Worm (Caenorhabditis elegans): ENCODE data around the gene trx-1.

The trx-1 gene

DNA sequence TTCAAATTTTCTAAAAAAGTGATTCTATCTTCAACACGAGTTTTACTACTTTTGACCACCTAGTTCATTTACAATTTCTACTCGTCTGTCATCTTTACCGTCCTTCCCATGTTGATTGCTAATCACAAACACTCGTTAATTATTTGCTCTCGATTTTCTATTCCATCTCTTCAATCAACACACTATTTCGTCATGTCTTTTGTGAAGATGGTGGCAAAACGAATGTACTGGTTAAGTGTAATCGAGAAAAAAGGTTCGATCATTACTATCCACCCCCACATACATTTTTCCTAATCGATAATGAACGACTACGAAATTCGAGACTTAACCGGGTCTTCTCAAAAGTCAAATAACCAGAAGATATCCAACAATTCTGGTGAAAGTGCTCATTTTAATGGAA is 28.8 kb downstream of the trx-1 start, which contains the start of gene cpna-2:
cpna-2 (plus strand) TSS at position 301 of the 400 bp plus-strand sequence.
- no peak for TF ChIP-seq nhr-11 (tag; optimal IDR thresholded peaks at IDR 0.05)
- no peak for TF ChIP-seq ztf-11 (tag; optimal IDR thresholded peaks at IDR 0.05)
- no peak for TF ChIP-seq nhr-28 (tag; optimal IDR thresholded peaks at IDR 0.05)
- TF ChIP-seq mef-2 (tag; optimal IDR thresholded peaks at IDR 0.05): no peak
- TF ChIP-seq fkh-10 (GFP tag; optimal IDR thresholded peaks at IDR 0.05): no peak
- TF ChIP-seq fkh-8 (tag; optimal IDR thresholded peaks at IDR 0.05): no peak
- TF ChIP-seq nhr-85 (tag): no peak
- no peak for TF ChIP-seq irx-1 (tag; optimal IDR thresholded peaks at IDR 0.05)
- no peak for TF ChIP-seq unc-98 (GFP tag; IDR thresholded peaks at IDR 0.05)
- no peak for TF ChIP-seq ztf-4 (tag; optimal IDR thresholded peaks at IDR 0.05)
- TF ChIP-seq elt-2 (tag; optimal IDR thresholded peaks at IDR 0.05): no peak
- no peak for TF ChIP-seq nhr-20 (tag; optimal IDR thresholded peaks at IDR 0.05)
- no peak for TF ChIP-seq nhr-71 (tag; optimal IDR thresholded peaks at IDR 0.05)
- no peak for TF ChIP-seq egl-27 (tag; optimal IDR thresholded peaks at IDR 0.05)
- TF ChIP-seq snpc-4 (tag; optimal IDR thresholded peaks at IDR 0.05): no peak
- no peak for TF ChIP-seq egl-13 (tag; optimal IDR thresholded peaks at IDR 0.05)

DNA sequence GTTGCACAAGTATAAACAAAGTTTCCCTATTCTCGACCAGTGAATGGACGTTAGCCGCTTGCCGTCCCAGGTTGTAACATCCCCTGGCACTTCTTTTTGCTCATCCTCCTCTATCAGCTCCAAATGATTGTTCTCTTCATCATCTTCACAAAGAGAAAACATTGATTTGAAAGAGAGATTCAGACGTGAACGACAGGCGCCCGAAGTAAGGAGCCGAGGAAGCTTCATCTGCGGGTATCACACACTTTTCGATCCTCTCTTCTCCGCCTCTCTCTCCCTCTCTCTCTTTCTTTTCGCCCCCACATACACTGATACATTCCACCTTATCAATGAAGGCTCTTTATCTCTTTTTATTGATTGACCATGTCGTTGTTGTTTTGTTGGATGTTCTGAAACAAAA is 30.6 kb downstream of the trx-1 start:
- TF ChIP-seq snu-23 (GFP tag; optimal IDR thresholded peaks at IDR 0.05): peak; percentile 13
- TF ChIP-seq lsy-2 (tag; optimal IDR thresholded peaks at IDR 0.05): peak in 1 of 2 experiments; percentile 28
- no peak for TF ChIP-seq ama-1 (optimal IDR thresholded peaks at IDR 0.05)
- peak; percentile 53 for TF ChIP-seq rnt-1 (tag; optimal IDR thresholded peaks at IDR 0.05)
- peak; percentile 69 for TF ChIP-seq lin-14 (GFP tag; optimal IDR thresholded peaks at IDR 0.05)
- TF ChIP-seq unc-130 (tag; optimal IDR thresholded peaks at IDR 0.05): peak; percentile 23
- TF ChIP-seq nhr-71 (tag; optimal IDR thresholded peaks at IDR 0.05): peak; percentile 46
- no peak for TF ChIP-seq C04F5.9 (tag; optimal IDR thresholded peaks at IDR 0.05)
- TF ChIP-seq fkh-4 (tag; optimal IDR thresholded peaks at IDR 0.05; ENCODE audit: borderline replicate concordance): no peak
- TF ChIP-seq pag-3 (tag; optimal IDR thresholded peaks at IDR 0.05; ENCODE audit: borderline replicate concordance, insufficient read depth): no peak

DNA sequence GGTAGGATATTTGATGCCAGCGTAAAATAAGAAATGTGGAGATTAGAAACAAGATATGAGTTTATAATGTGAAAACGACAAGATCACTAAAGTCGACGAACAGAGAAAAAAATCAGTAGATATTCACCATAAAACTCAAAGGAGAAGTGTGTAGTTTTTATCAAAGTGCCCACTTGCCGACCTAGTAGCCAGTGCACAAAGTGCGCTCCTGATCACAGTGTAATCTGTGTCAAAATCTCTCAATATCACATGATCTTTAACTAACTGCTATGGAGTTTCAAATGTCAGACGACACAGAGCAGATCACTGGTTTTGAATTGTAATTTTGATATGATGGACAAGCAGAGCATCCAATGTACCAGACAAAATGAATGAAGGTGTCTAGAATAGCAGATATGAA is 32.9 kb downstream of the trx-1 start:
- TF ChIP-seq C16A3.4 (tag; optimal IDR thresholded peaks at IDR 0.05) (no peak), jun-1 (tag; optimal IDR thresholded peaks at IDR 0.05) (no peak), fkh-10 (GFP tag; optimal IDR thresholded peaks at IDR 0.05) (no peak), nhr-90 (tag; optimal IDR thresholded peaks at IDR 0.05; ENCODE audit: poor library complexity) (no peak), nhr-84 (tag; optimal IDR thresholded peaks at IDR 0.05) (no peak), snu-23 (GFP tag; optimal IDR thresholded peaks at IDR 0.05) (peak; percentile 4), skn-1 (tag; optimal IDR thresholded peaks at IDR 0.05) (no peak), nhr-71 (tag; optimal IDR thresholded peaks at IDR 0.05) (peak; percentile 13), lin-14 (GFP tag; optimal IDR thresholded peaks at IDR 0.05) (peak; percentile 26), grh-1 (GFP tag; IDR thresholded peaks at IDR 0.05) (no peak), Y116A8C.19 (tag; optimal IDR thresholded peaks at IDR 0.05; ENCODE audit: borderline replicate concordance) (no peak)

DNA sequence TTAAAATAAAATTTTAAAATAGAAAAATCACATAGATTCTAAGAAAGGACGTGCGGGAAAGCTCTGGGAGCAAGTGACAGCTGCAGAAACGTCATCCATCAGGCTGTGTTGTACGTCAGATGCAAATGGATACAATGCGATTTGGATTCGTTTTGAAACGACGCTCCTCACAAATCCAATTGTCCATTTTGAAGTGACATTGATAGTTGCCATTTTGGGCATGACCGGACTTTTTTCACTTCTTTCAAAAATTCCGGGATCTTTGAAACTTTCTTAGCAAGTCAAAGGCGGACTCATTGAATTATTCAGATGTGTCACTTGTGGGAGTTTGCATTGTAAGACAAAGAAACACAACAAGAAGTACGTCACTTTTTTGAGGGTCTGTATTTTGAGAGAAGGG is 34.4 kb downstream of the trx-1 start:
- TF ChIP-seq ceh-63 (GFP tag; optimal IDR thresholded peaks at IDR 0.05) (no peak), ceh-82 (tag; optimal IDR thresholded peaks at IDR 0.05) (no peak), jun-1 (tag; optimal IDR thresholded peaks at IDR 0.05) (no peak), zip-4 (GFP tag; optimal IDR thresholded peaks at IDR 0.05) (no peak), nhr-76 (tag; optimal IDR thresholded peaks at IDR 0.05) (no peak), unc-130 (tag; optimal IDR thresholded peaks at IDR 0.05) (no peak), fos-1 (tag; optimal IDR thresholded peaks at IDR 0.05) (no peak), aly-2 (tag; optimal IDR thresholded peaks at IDR 0.05) (no peak), nhr-77 (tag; optimal IDR thresholded peaks at IDR 0.05) (no peak), hlh-17 (GFP tag; optimal IDR thresholded peaks at IDR 0.05; ENCODE audit: borderline replicate concordance) (no peak), snu-23 (GFP tag; optimal IDR thresholded peaks at IDR 0.05) (no peak), ama-1 (optimal IDR thresholded peaks at IDR 0.05) (no peak), snpc-4 (tag; optimal IDR thresholded peaks at IDR 0.05) (no peak), ces-1 (GFP tag; optimal IDR thresholded peaks at IDR 0.05) (no peak), mep-1 (tag; optimal IDR thresholded peaks at IDR 0.05) (no peak), lin-14 (GFP tag; optimal IDR thresholded peaks at IDR 0.05) (peak; percentile 68), fkh-4 (tag; optimal IDR thresholded peaks at IDR 0.05; ENCODE audit: borderline replicate concordance) (no peak), mdl-1 (tag; optimal IDR thresholded peaks at IDR 0.05) (no peak), alr-1 (tag; optimal IDR thresholded peaks at IDR 0.05; ENCODE audit: borderline replicate concordance) (no peak), nhr-71 (tag; optimal IDR thresholded peaks at IDR 0.05) (peak; percentile 2), nhr-19 (GFP tag; conservative IDR thresholded peaks at IDR 0.05) (no peak), efl-1 (optimal IDR thresholded peaks at IDR 0.05) (no peak), efl-1 (GFP tag; optimal IDR thresholded peaks at IDR 0.05 in 1 of 2) (peak in 1 of 2 experiments; percentile 39), lin-15B (tag; optimal IDR thresholded peaks at IDR 0.05) (no peak)
